Fruit fly (Drosophila melanogaster) whole organism, embryonic: ENCODE measurements around the gene SuUR.

Source experiments
- Adf1 ChIP-seq: fragments of 200-800 bp; sonication (Bioruptor generic); IDR thresholded peaks from 2 replicates; pipeline ENCODE4 v1.3.6; 2022; ENCODE audit warnings: missing biosample characterization, missing genetic modification characterization
- Blimp-1 ChIP-seq: fragments of 200-800 bp; sonication (Bioruptor generic); optimal IDR thresholded peaks from 3 replicates; lab custom pipeline; 2018; ENCODE audit warnings: missing biosample characterization, missing genetic modification characterization, mild to moderate bottlenecking, moderate library complexity, missing genetic modification reagents
- Bteb2 ChIP-seq: fragments of 200-800 bp; sonication (Bioruptor generic); optimal IDR thresholded peaks from 2 replicates; lab custom pipeline; 2016; ENCODE audit warnings: missing biosample characterization, missing genetic modification characterization
- CG10147 ChIP-seq: fragments of 200-800 bp; sonication (Bioruptor generic); optimal IDR thresholded peaks from 2 replicates; lab custom pipeline; 2019; ENCODE audit warnings: missing biosample characterization, mild to moderate bottlenecking, missing genetic modification characterization, moderate library complexity
- CG11247 ChIP-seq: fragments of 200-800 bp; sonication (Bioruptor generic); IDR thresholded peaks from 2 replicates; pipeline ENCODE4 v1.3.6; 2022; ENCODE audit warnings: missing biosample characterization, missing genetic modification characterization
- CG11504 ChIP-seq: fragments of 200-800 bp; sonication (Bioruptor generic); optimal IDR thresholded peaks from 3 replicates; lab custom pipeline; 2019; ENCODE audit warnings: missing biosample characterization, mild to moderate bottlenecking, missing genetic modification characterization, moderate library complexity
- CG12659 ChIP-seq: fragments of 200-800 bp; sonication (Bioruptor generic); optimal IDR thresholded peaks from 3 replicates; lab custom pipeline; 2017; ENCODE audit warnings: mild to moderate bottlenecking, missing biosample characterization, missing genetic modification reagents, missing genetic modification characterization
- CG13287 ChIP-seq: fragments of 200-800 bp; sonication (Bioruptor generic); IDR thresholded peaks from 2 replicates; pipeline ENCODE4 v1.3.6; 2022; ENCODE audit warnings: missing biosample characterization, missing genetic modification characterization; ENCODE audit not compliant: partially characterized antibody
- CG15696 ChIP-seq: fragments of 200-800 bp; sonication (Bioruptor generic); optimal IDR thresholded peaks from 2 replicates; lab custom pipeline; 2019; ENCODE audit warnings: missing biosample characterization, mild to moderate bottlenecking, missing genetic modification characterization, moderate library complexity
- CG17328 ChIP-seq: fragments of 200-800 bp; sonication (Bioruptor generic); IDR thresholded peaks from 2 replicates; pipeline ENCODE4 v1.3.6; 2022; ENCODE audit warnings: missing biosample characterization, missing genetic modification characterization
- CG17568 ChIP-seq: fragments of 200-800 bp; sonication (Bioruptor generic); optimal IDR thresholded peaks from 2 replicates; lab custom pipeline; 2018; ENCODE audit warnings: missing biosample characterization, mild to moderate bottlenecking, missing genetic modification characterization, moderate library complexity
- CG2116 ChIP-seq: fragments of 200-800 bp; sonication (Bioruptor generic); optimal IDR thresholded peaks from 3 replicates; lab custom pipeline; 2018; ENCODE audit warnings: missing biosample characterization, mild to moderate bottlenecking, missing genetic modification characterization
- CG30403 ChIP-seq: fragments of 200-800 bp; sonication (Bioruptor generic); optimal IDR thresholded peaks from 3 replicates; lab custom pipeline; 2016; ENCODE audit warnings: missing biosample characterization, missing genetic modification characterization
- CG30431 ChIP-seq: fragments of 200-800 bp; sonication (Bioruptor generic); optimal IDR thresholded peaks from 2 replicates; lab custom pipeline; 2017; ENCODE audit warnings: missing biosample characterization, missing genetic modification characterization
- CG32767 ChIP-seq: fragments of 200-800 bp; sonication (Bioruptor generic); IDR thresholded peaks from 2 replicates; pipeline ENCODE4 v1.3.6; 2022; ENCODE audit warnings: missing biosample characterization, missing genetic modification characterization
- CG3281 ChIP-seq: fragments of 200-800 bp; sonication (Bioruptor generic); optimal IDR thresholded peaks from 3 replicates; lab custom pipeline; 2017; ENCODE audit warnings: missing biosample characterization, mild to moderate bottlenecking, missing genetic modification characterization
- CG34422 ChIP-seq: fragments of 200-800 bp; sonication (Bioruptor generic); IDR thresholded peaks from 3 replicates; pipeline ENCODE4 v1.3.6; 2022; ENCODE audit warnings: missing biosample characterization, missing genetic modification characterization
- CG4820 ChIP-seq: fragments of 200-800 bp; sonication (Bioruptor generic); optimal IDR thresholded peaks from 3 replicates; lab custom pipeline; 2016; ENCODE audit warnings: missing biosample characterization, missing genetic modification characterization
- CG5245 ChIP-seq: fragments of 200-800 bp; sonication (Bioruptor generic); optimal IDR thresholded peaks from 3 replicates; lab custom pipeline; 2016; ENCODE audit warnings: missing biosample characterization, missing genetic modification characterization
- CG5953 ChIP-seq: fragments of 200-800 bp; sonication (Bioruptor generic); IDR thresholded peaks from 2 replicates; pipeline ENCODE4 v1.3.6; 2022; ENCODE audit warnings: missing biosample characterization, missing genetic modification characterization
- CG6683 ChIP-seq: fragments of 200-800 bp; sonication (Bioruptor generic); optimal IDR thresholded peaks from 2 replicates; lab custom pipeline; 2017; ENCODE audit warnings: missing biosample characterization, mild to moderate bottlenecking, missing genetic modification characterization, missing genetic modification reagents
- CG8944 ChIP-seq: fragments of 200-800 bp; sonication (Bioruptor generic); optimal IDR thresholded peaks from 3 replicates; lab custom pipeline; 2016; ENCODE audit warnings: missing biosample characterization, missing genetic modification characterization
- CG9727 ChIP-seq: fragments of 200-800 bp; sonication (Bioruptor generic); optimal IDR thresholded peaks from 3 replicates; lab custom pipeline; 2017; ENCODE audit warnings: missing biosample characterization, mild to moderate bottlenecking, missing genetic modification characterization
- CHES-1-like ChIP-seq: fragments of 200-800 bp; sonication (Bioruptor generic); optimal IDR thresholded peaks from 2 replicates; lab custom pipeline; 2016; ENCODE audit warnings: missing biosample characterization, missing genetic modification characterization
- Camta ChIP-seq: fragments of 200-800 bp; sonication (Bioruptor generic); optimal IDR thresholded peaks from 2 replicates; lab custom pipeline; 2016; ENCODE audit warnings: missing biosample characterization, missing genetic modification characterization
- Dbx ChIP-seq: fragments of 200-800 bp; sonication (Bioruptor generic); IDR thresholded peaks from 3 replicates; pipeline ENCODE4 v1.3.6; 2022; ENCODE audit warnings: missing biosample characterization, missing genetic modification characterization
- Dll ChIP-seq: fragments of 200-800 bp; sonication (Bioruptor generic); IDR thresholded peaks from 4 replicates; pipeline ENCODE4 v1.3.6; 2022; ENCODE audit warnings: missing biosample characterization, missing genetic modification characterization; ENCODE audit not compliant: partially characterized antibody
- Eip74EF ChIP-seq, 2 experiments: fragments of 200-800 bp in 1 of 2; fragments of >200 bp in 1 of 2; sonication (Bioruptor generic) in 1 of 2; optimal IDR thresholded peaks; 2 replicates each; lab custom pipeline; 2017 to 2019; ENCODE audit warnings: missing biosample characterization in 2 of 2, missing genetic modification characterization in 2 of 2, mild to moderate bottlenecking in 1 of 2, moderate library complexity in 1 of 2
- Fer2 ChIP-seq: fragments of 200-800 bp; sonication (Bioruptor generic); optimal IDR thresholded peaks from 2 replicates; lab custom pipeline; 2018; ENCODE audit warnings: missing biosample characterization, mild to moderate bottlenecking, missing genetic modification characterization, moderate library complexity
- H15 ChIP-seq: fragments of 200-800 bp; sonication (Bioruptor generic); IDR thresholded peaks from 3 replicates; pipeline ENCODE4 v1.3.6; 2022; ENCODE audit warnings: missing biosample characterization, missing genetic modification characterization
- HLHmδ ChIP-seq: fragments of 200-800 bp; sonication (Bioruptor generic); optimal IDR thresholded peaks from 2 replicates; lab custom pipeline; 2018; ENCODE audit warnings: missing biosample characterization, mild to moderate bottlenecking, missing genetic modification characterization, moderate library complexity
- Hmr ChIP-seq: fragments of 200-800 bp; sonication (Bioruptor generic); optimal IDR thresholded peaks from 3 replicates; lab custom pipeline; 2017; ENCODE audit warnings: mild to moderate bottlenecking, missing biosample characterization, missing genetic modification reagents, missing genetic modification characterization
- Hr3 ChIP-seq: fragments of 200-800 bp; sonication (Bioruptor generic); optimal IDR thresholded peaks from 3 replicates; lab custom pipeline; 2016; ENCODE audit warnings: missing biosample characterization, missing genetic modification characterization
- MESR4 ChIP-seq: fragments of 200-800 bp; sonication (Bioruptor generic); optimal IDR thresholded peaks from 2 replicates; lab custom pipeline; 2018; ENCODE audit warnings: missing biosample characterization, mild to moderate bottlenecking, missing genetic modification characterization, moderate library complexity
- Med ChIP-seq: fragments of 200-800 bp; sonication (Bioruptor generic); peaks from one replicate; lab custom pipeline; 2016; ENCODE audit warnings: missing biosample characterization, missing genetic modification characterization, mild to moderate bottlenecking, inconsistent platforms, moderate library complexity
- Oli ChIP-seq: fragments of 200-800 bp; sonication (Bioruptor generic); optimal IDR thresholded peaks from 2 replicates; lab custom pipeline; 2018; ENCODE audit warnings: missing biosample characterization, mild to moderate bottlenecking, missing genetic modification characterization, moderate library complexity
- Ravus ChIP-seq: fragments of 200-800 bp; sonication (Bioruptor generic); IDR thresholded peaks from 2 replicates; pipeline ENCODE4 v1.3.6; 2022; ENCODE audit warnings: missing biosample characterization, missing genetic modification characterization
- Scr ChIP-seq: fragments of 200-800 bp; sonication (Bioruptor generic); IDR thresholded peaks from 2 replicates; pipeline ENCODE4 v1.3.6; 2022; ENCODE audit warnings: missing biosample characterization, missing genetic modification characterization; ENCODE audit not compliant: partially characterized antibody
- Tbp ChIP-seq: fragments of >200 bp; optimal IDR thresholded peaks from 2 replicates; lab custom pipeline; 2018; ENCODE audit warnings: missing biosample characterization, missing genetic modification characterization
- YL-1 ChIP-seq: fragments of 200-800 bp; sonication (Bioruptor generic); optimal IDR thresholded peaks from 3 replicates; lab custom pipeline; 2017; ENCODE audit warnings: missing biosample characterization, mild to moderate bottlenecking, missing genetic modification characterization
- esg ChIP-seq: fragments of 200-800 bp; sonication (Bioruptor generic); conservative IDR thresholded peaks from 2 replicates; pipeline ENCODE4 v1.3.6; 2022; ENCODE audit warnings: missing biosample characterization, missing genetic modification characterization
- eve ChIP-seq, 2 experiments: fragments of >200 bp; optimal IDR thresholded peaks; 2 replicates each; lab custom pipeline; 2017; ENCODE audit warnings: missing biosample characterization in 2 of 2, missing genetic modification characterization in 2 of 2
- ftz-f1 ChIP-seq: fragments of 200-800 bp; sonication (Bioruptor generic); optimal IDR thresholded peaks from 2 replicates; lab custom pipeline; 2016; ENCODE audit warnings: missing biosample characterization, missing genetic modification characterization
- gro ChIP-seq: fragments of 200-800 bp; sonication (Bioruptor generic); optimal IDR thresholded peaks from 2 replicates; lab custom pipeline; 2016; ENCODE audit warnings: missing biosample characterization, missing genetic modification characterization
- ro ChIP-seq: fragments of 200-800 bp; sonication (Bioruptor generic); IDR thresholded peaks from 2 replicates; pipeline ENCODE4 v1.3.6; 2022; ENCODE audit warnings: missing biosample characterization, missing genetic modification characterization
- run ChIP-seq: fragments of 200-800 bp; sonication (Bioruptor generic); optimal IDR thresholded peaks from 3 replicates; lab custom pipeline; 2018; ENCODE audit warnings: missing biosample characterization, mild to moderate bottlenecking, missing genetic modification characterization
- sna ChIP-seq: fragments of 200-800 bp; sonication (Bioruptor generic); IDR thresholded peaks from 2 replicates; pipeline ENCODE4 v1.3.6; 2022; ENCODE audit warnings: missing biosample characterization, missing genetic modification characterization; ENCODE audit not compliant: partially characterized antibody
- stc ChIP-seq: fragments of 200-800 bp; sonication (Bioruptor generic); IDR thresholded peaks from 2 replicates; pipeline ENCODE4 v1.3.6; 2022; ENCODE audit warnings: missing biosample characterization, missing genetic modification characterization
- tll ChIP-seq, 2 experiments: fragments of 200-800 bp in 1 of 2; fragments of >200 bp in 1 of 2; sonication (Bioruptor generic) in 1 of 2; optimal IDR thresholded peaks; 2 replicates each; lab custom pipeline; 2017 to 2019; ENCODE audit warnings: missing biosample characterization in 2 of 2, missing genetic modification characterization in 2 of 2, mild to moderate bottlenecking in 1 of 2, moderate library complexity in 1 of 2

Gene SuUR

DNA sequence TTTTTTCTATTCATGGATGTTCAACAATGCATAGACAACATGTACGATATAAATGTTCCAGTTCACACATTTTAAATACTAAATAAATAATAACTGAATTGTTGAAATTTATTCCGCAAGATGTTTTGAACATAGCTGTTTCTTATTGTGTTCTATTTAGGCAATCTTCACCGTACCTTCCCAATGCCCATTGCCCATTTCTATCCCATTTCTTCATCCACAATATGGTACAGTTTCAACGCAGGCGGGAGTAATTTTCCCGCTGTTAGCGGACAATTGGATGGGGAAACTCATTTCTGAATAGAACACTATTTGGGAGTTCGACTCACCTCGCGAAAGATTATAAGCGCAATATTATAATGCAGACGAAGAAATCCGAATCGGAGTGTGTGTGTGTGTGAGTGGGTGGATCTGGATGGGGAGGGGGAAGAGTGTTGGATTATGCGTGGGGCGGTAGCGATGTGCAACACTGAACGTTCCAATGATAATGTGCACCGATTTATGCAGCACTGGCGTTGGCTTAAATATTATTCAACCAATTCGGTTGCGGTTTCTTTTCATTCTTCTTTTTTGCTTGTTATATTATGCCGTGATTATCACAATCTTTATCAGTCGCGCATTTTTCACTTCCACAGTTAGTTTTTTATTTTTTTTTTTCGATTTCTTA, 27.3 kb downstream of the SuUR start (continued):
- TF ChIP-seq eve (GFP tag; optimal IDR thresholded peaks at IDR 0.05; lab: Kevin White, UChicago) = peak in 1 of 2 experiments; percentile 58
- TF ChIP-seq run (tag; lab: Kevin White, UChicago) = no peak
- TF ChIP-seq CG6683 (GFP tag; lab: Kevin White, UChicago) = no peak
- TF ChIP-seq Hr3 (GFP tag; lab: Kevin White, UChicago) = no peak
- peak; percentile 63 for TF ChIP-seq CHES-1-like (GFP tag; lab: Kevin White, UChicago)
- TF ChIP-seq HLHmδ = peak; percentile 33
- peak; percentile 59 for TF ChIP-seq Hmr (GFP tag; lab: Kevin White, UChicago)
- TF ChIP-seq CG17328 (GFP tag; lab: Robert Waterston, UW) = peak; percentile 42; the same call in 1 of the 2 replicates
- TF ChIP-seq Dll (GFP tag; lab: Robert Waterston, UW) = no peak
- TF ChIP-seq CG32767 (GFP tag; lab: Robert Waterston, UW) = no peak
- peak; percentile 29 for TF ChIP-seq CG5245 (GFP tag; lab: Kevin White, UChicago)
- peak; percentile 6 for TF ChIP-seq CG2116
- no peak for TF ChIP-seq Tbp (GFP tag; lab: Kevin White, UChicago)
- peak; percentile 25 for TF ChIP-seq YL-1 (GFP tag; lab: Kevin White, UChicago)
- TF ChIP-seq H15 (GFP tag; lab: Robert Waterston, UW) = peak; percentile 37; the same call in 2 of the 3 replicates
- peak; percentile 35 for TF ChIP-seq CG3281 (GFP tag; lab: Kevin White, UChicago)
- no peak for TF ChIP-seq sna (GFP tag; lab: Robert Waterston, UW)
- no peak for TF ChIP-seq Bteb2 (GFP tag; lab: Kevin White, UChicago)
- no peak for TF ChIP-seq Eip74EF (GFP tag; optimal IDR thresholded peaks at IDR 0.05; lab: Kevin White, UChicago)
- TF ChIP-seq esg = no peak
- no peak for TF ChIP-seq tll (GFP tag; optimal IDR thresholded peaks at IDR 0.05; lab: Kevin White, UChicago)
- peak; percentile 61 for TF ChIP-seq CG12659 (GFP tag; lab: Kevin White, UChicago)
- TF ChIP-seq ro (GFP tag; lab: Robert Waterston, UW) = no peak
- 0 out of 3 replicates have a peak, but pooled peaks have one; percentile 53 for TF ChIP-seq Dbx (GFP tag; lab: Robert Waterston, UW)
- no peak for TF ChIP-seq CG15696
- TF ChIP-seq stc (GFP tag; lab: Robert Waterston, UW) = 0 out of 2 replicates have a peak, but pooled peaks have one; percentile 9
- TF ChIP-seq Ravus (GFP tag; lab: Robert Waterston, UW) = no peak
- TF ChIP-seq CG4820 (GFP tag; lab: Kevin White, UChicago) = peak; percentile 39
- peak; percentile 38 for TF ChIP-seq Camta
- TF ChIP-seq CG10147 (GFP tag; lab: Kevin White, UChicago) = no peak
- peak; percentile 53 for TF ChIP-seq CG30403 (GFP tag; lab: Kevin White, UChicago)
- TF ChIP-seq Adf1 (GFP tag; lab: Robert Waterston, UW) = no peak
- peak; percentile 53 for TF ChIP-seq CG8944 (GFP tag; lab: Kevin White, UChicago)
- no peak for TF ChIP-seq CG5953 (GFP tag; lab: Robert Waterston, UW)
- no peak; the same call in 1 of the 2 replicates for TF ChIP-seq CG13287 (GFP tag; lab: Robert Waterston, UW)
- TF ChIP-seq gro = peak; percentile 47
- TF ChIP-seq Blimp-1 (GFP tag; lab: Kevin White, UChicago) = no peak
- TF ChIP-seq Scr (GFP tag; lab: Robert Waterston, UW) = peak; percentile 45; the same call in 1 of the 2 replicates
- TF ChIP-seq CG11504 = peak; percentile 7
- peak; percentile 6 for TF ChIP-seq Oli (tag; lab: Kevin White, UChicago)
- TF ChIP-seq ftz-f1 (GFP tag; lab: Kevin White, UChicago) = peak; percentile 75
- peak; percentile 47 for TF ChIP-seq CG9727
- TF ChIP-seq Med = peak; percentile 92
- no peak for TF ChIP-seq CG30431
- TF ChIP-seq Fer2 (tag; lab: Kevin White, UChicago) = no peak
- peak; percentile 68 for TF ChIP-seq CG11247 (GFP tag; lab: Robert Waterston, UW)
- peak; percentile 58; the same call in 2 of the 3 replicates for TF ChIP-seq CG34422 (GFP tag; lab: Robert Waterston, UW)
- no peak for TF ChIP-seq CG17568 (GFP tag; lab: Kevin White, UChicago)
- no peak for TF ChIP-seq MESR4
